Fruit fly (Drosophila melanogaster): Measurements from ENCODE around the gene tna.

- TF ChIP-seq Dll (optimal IDR thresholded peaks at IDR 0.05) (no peak), pan (optimal IDR thresholded peaks at IDR 0.05) (no peak), CG8478 (optimal IDR thresholded peaks at IDR 0.05) (no peak), psq (optimal IDR thresholded peaks at IDR 0.05) (no peak), usp (GFP tag; optimal IDR thresholded peaks at IDR 0.05) (no peak)
Observed at dm6 chr3L:10863925-10864324, 28.6 kb downstream of the tna start.
